Worm (Caenorhabditis elegans): Measurements from ENCODE around the gene F13H10.6.

ce11 chrIV:11048871-11049270, 39.8 kb downstream of the F13H10.6 start, which contains the start of gene F36H1.11:
- TF ChIP-seq nhr-11 (tag; optimal IDR thresholded peaks at IDR 0.05) (no peak), nhr-25 (tag; optimal IDR thresholded peaks at IDR 0.05) (no peak), snpc-4 (tag; optimal IDR thresholded peaks at IDR 0.05) (no peak), nhr-77 (tag; optimal IDR thresholded peaks at IDR 0.05) (no peak), aly-2 (tag; optimal IDR thresholded peaks at IDR 0.05) (no peak), lsy-12 (tag; optimal IDR thresholded peaks at IDR 0.05) (no peak), ztf-11 (tag; optimal IDR thresholded peaks at IDR 0.05) (no peak), skn-1 (tag; optimal IDR thresholded peaks at IDR 0.05) (no peak), pqm-1 (tag; optimal IDR thresholded peaks at IDR 0.05) (no peak)
